Worm (Caenorhabditis elegans): ENCODE measurements around the gene nucb-1.

The nucb-1 gene

ce11 chrX:10189805-10190204 is 7.7 kb upstream of the nucb-1 start:
- TF ChIP-seq skn-1 (tag; optimal IDR thresholded peaks at IDR 0.05) (no peak), nhr-25 (tag; optimal IDR thresholded peaks at IDR 0.05) (peak; percentile 68)

- TF ChIP-seq elt-3 (tag; optimal IDR thresholded peaks at IDR 0.05) (no peak), egl-5 (tag; optimal IDR thresholded peaks at IDR 0.05) (no peak), elt-2 (tag; optimal IDR thresholded peaks at IDR 0.05) (no peak), ceh-9 (tag; optimal IDR thresholded peaks at IDR 0.05) (no peak), lsy-12 (tag; optimal IDR thresholded peaks at IDR 0.05) (no peak), unc-39 (tag; optimal IDR thresholded peaks at IDR 0.05) (no peak), nhr-23 (tag; optimal IDR thresholded peaks at IDR 0.05) (peak; percentile 54), eor-1 (tag; optimal IDR thresholded peaks at IDR 0.05) (no peak), nhr-43 (tag; optimal IDR thresholded peaks at IDR 0.05; ENCODE audit: poor library complexity, severe bottlenecking) (no peak), ama-1 (optimal IDR thresholded peaks at IDR 0.05) (no peak), ceh-16 (tag; optimal IDR thresholded peaks at IDR 0.05) (no peak), ceh-82 (tag; optimal IDR thresholded peaks at IDR 0.05) (no peak), fkh-10 (GFP tag; optimal IDR thresholded peaks at IDR 0.05) (no peak), nhr-77 (tag; optimal IDR thresholded peaks at IDR 0.05) (no peak), ztf-11 (tag; optimal IDR thresholded peaks at IDR 0.05) (no peak), aly-2 (tag; optimal IDR thresholded peaks at IDR 0.05) (no peak), nhr-25 (tag; optimal IDR thresholded peaks at IDR 0.05) (peak; percentile 76), nhr-11 (tag; optimal IDR thresholded peaks at IDR 0.05) (no peak), jun-1 (tag; optimal IDR thresholded peaks at IDR 0.05) (no peak), egl-27 (tag; optimal IDR thresholded peaks at IDR 0.05) (no peak), skn-1 (tag; optimal IDR thresholded peaks at IDR 0.05) (no peak), snpc-4 (tag; optimal IDR thresholded peaks at IDR 0.05) (no peak), hmg-11 (tag; optimal IDR thresholded peaks at IDR 0.05) (peak; percentile 30), mdl-1 (tag; optimal IDR thresholded peaks at IDR 0.05) (no peak), pha-4 (tag; optimal IDR thresholded peaks at IDR 0.05) (peak; percentile 40), ceh-28 (tag; optimal IDR thresholded peaks at IDR 0.05) (no peak), ZK546.5 (tag; optimal IDR thresholded peaks at IDR 0.05) (no peak), nhr-12 (tag; optimal IDR thresholded peaks at IDR 0.05) (no peak), zag-1 (tag; optimal IDR thresholded peaks at IDR 0.05) (no peak), daf-12 (tag; optimal IDR thresholded peaks at IDR 0.05) (no peak), nhr-237 (tag; optimal IDR thresholded peaks at IDR 0.05) (no peak), nfya-1 (tag; optimal IDR thresholded peaks at IDR 0.05; ENCODE audit: insufficient read depth) (peak; percentile 11), elt-1 (tag; optimal IDR thresholded peaks at IDR 0.05) (no peak), nhr-28 (tag; optimal IDR thresholded peaks at IDR 0.05) (no peak), nhr-67 (tag; optimal IDR thresholded peaks at IDR 0.05) (no peak), pqm-1 (tag; optimal IDR thresholded peaks at IDR 0.05) (no peak), tbx-2 (tag; optimal IDR thresholded peaks at IDR 0.05) (no peak), fkh-2 (tag; optimal IDR thresholded peaks at IDR 0.05) (no peak), unc-62 (GFP tag; optimal IDR thresholded peaks at IDR 0.05) (no peak), nhr-76 (tag; optimal IDR thresholded peaks at IDR 0.05) (no peak), lin-39 (tag; optimal IDR thresholded peaks at IDR 0.05) (no peak), mml-1 (tag; optimal IDR thresholded peaks at IDR 0.05) (no peak), R02D3.7 (tag; optimal IDR thresholded peaks at IDR 0.05) (no peak), ztf-4 (tag; optimal IDR thresholded peaks at IDR 0.05) (no peak)
Measured at ce11 chrX:10194327-10195096, 3.0 kb upstream of the nucb-1 start, which contains the start of gene myrf-2. Gene myrf-2 (minus strand): TSS chrX:10194377.
